Fruit fly (Drosophila melanogaster): Measurements from ENCODE around the gene Dyro.

Gene Dyro

dm6 chr3L:11293378-11293777 lies 2.3 kb downstream of the Dyro start (continued):
- TF ChIP-seq oc (tag; optimal IDR thresholded peaks at IDR 0.05) = no peak
- TF ChIP-seq CG8359 (GFP tag; optimal IDR thresholded peaks at IDR 0.05; ENCODE audit: borderline replicate concordance) = no peak
- peak; percentile 43; the same call in 1 of the 3 replicates for TF ChIP-seq dysf (GFP tag; IDR thresholded peaks at IDR 0.05)
- TF ChIP-seq Dad (GFP tag; optimal IDR thresholded peaks at IDR 0.05) = no peak
- no peak for TF ChIP-seq CG4404 (GFP tag; IDR thresholded peaks at IDR 0.05)
- TF ChIP-seq Spps (tag; optimal IDR thresholded peaks at IDR 0.05) = no peak
- TF ChIP-seq bsh (GFP tag; optimal IDR thresholded peaks at IDR 0.05) = peak in 1 of 2 experiments; percentile 3
- TF ChIP-seq nmo (GFP tag; optimal IDR thresholded peaks at IDR 0.05) = no peak
- no peak for TF ChIP-seq CG4854 (GFP tag; optimal IDR thresholded peaks at IDR 0.05)
- TF ChIP-seq cad (GFP tag; optimal IDR thresholded peaks at IDR 0.05) = no peak
- 0 out of 2 replicates have a peak, but pooled peaks have one; percentile 25 for TF ChIP-seq CG7372 (GFP tag; IDR thresholded peaks at IDR 0.05)
- peak; percentile 32 for TF ChIP-seq Meics (GFP tag; optimal IDR thresholded peaks at IDR 0.05)
- no peak for TF ChIP-seq Hsf (GFP tag; optimal IDR thresholded peaks at IDR 0.05)
- no peak for TF ChIP-seq ato (GFP tag; IDR thresholded peaks at IDR 0.05; ENCODE audit: partially characterized antibody)
- no peak for TF ChIP-seq CG14667 (GFP tag; IDR thresholded peaks at IDR 0.05)
- 0 out of 2 replicates have a peak, but pooled peaks have one; percentile 12 for TF ChIP-seq dati (GFP tag; IDR thresholded peaks at IDR 0.05)
- TF ChIP-seq CG17186 (GFP tag; optimal IDR thresholded peaks at IDR 0.05) = no peak
- TF ChIP-seq Fer3 (tag; optimal IDR thresholded peaks at IDR 0.05) = peak; percentile 31
- no peak for TF ChIP-seq CG17328 (GFP tag; IDR thresholded peaks at IDR 0.05)
- peak; percentile 22 for TF ChIP-seq sug (tag; optimal IDR thresholded peaks at IDR 0.05)
- TF ChIP-seq Aef1 (GFP tag; IDR thresholded peaks at IDR 0.05) = peak; percentile 43; the same call in 2 of the 3 replicates
- TF ChIP-seq Doc2 (GFP tag; IDR thresholded peaks at IDR 0.05) = no peak
- no peak for TF ChIP-seq fd64A (GFP tag; optimal IDR thresholded peaks at IDR 0.05)
- TF ChIP-seq maf-S (GFP tag; optimal IDR thresholded peaks at IDR 0.05) = peak; percentile 28
- TF ChIP-seq CG6254 (GFP tag; optimal IDR thresholded peaks at IDR 0.05) = no peak
- no peak for TF ChIP-seq CG7928 (GFP tag; optimal IDR thresholded peaks at IDR 0.05)
- TF ChIP-seq CG3726 (GFP tag; IDR thresholded peaks at IDR 0.05) = 0 out of 3 replicates have a peak, but pooled peaks have one; percentile 40
- TF ChIP-seq Neu2 (GFP tag; optimal IDR thresholded peaks at IDR 0.05; ENCODE audit: borderline replicate concordance) = no peak
- no peak for TF ChIP-seq CG8290 (GFP tag; optimal IDR thresholded peaks at IDR 0.05)
- TF ChIP-seq CG8290 (tag; optimal IDR thresholded peaks at IDR 0.05) = peak in 1 of 2 experiments; percentile 67
- TF ChIP-seq CrebB (tag; optimal IDR thresholded peaks at IDR 0.05) = no peak
- TF ChIP-seq CG6854 (GFP tag; optimal IDR thresholded peaks at IDR 0.05) = no peak
- no peak for TF ChIP-seq fu2 (GFP tag; optimal IDR thresholded peaks at IDR 0.05)
- TF ChIP-seq CG7987 (GFP tag; optimal IDR thresholded peaks at IDR 0.05) = peak; percentile 17
- TF ChIP-seq pzg (GFP tag; optimal IDR thresholded peaks at IDR 0.05) = no peak
- TF ChIP-seq sima (GFP tag; optimal IDR thresholded peaks at IDR 0.05) = no peak
- no peak for TF ChIP-seq CG3838 (GFP tag; optimal IDR thresholded peaks at IDR 0.05)
- TF ChIP-seq usp (GFP tag; optimal IDR thresholded peaks at IDR 0.05) = no peak
- TF ChIP-seq CG2129 (GFP tag; IDR thresholded peaks at IDR 0.05; ENCODE audit: partially characterized antibody) = no peak
- TF ChIP-seq CG10959 (GFP tag; IDR thresholded peaks at IDR 0.05) = no peak
- TF ChIP-seq lola (GFP tag; optimal IDR thresholded peaks at IDR 0.05) = no peak
- TF ChIP-seq zfh1 (GFP tag; IDR thresholded peaks at IDR 0.05) = peak; percentile 48; the same call in 1 of the 3 replicates
- 0 out of 2 replicates have a peak, but pooled peaks have one; percentile 7 for TF ChIP-seq Taf1 (GFP tag; IDR thresholded peaks at IDR 0.05)
- no peak for TF ChIP-seq Doc3 (GFP tag; IDR thresholded peaks at IDR 0.05; ENCODE audit: partially characterized antibody)
- TF ChIP-seq mam (GFP tag; optimal IDR thresholded peaks at IDR 0.05) = peak; percentile 3
- no peak for TF ChIP-seq Trl (optimal IDR thresholded peaks at IDR 0.05)
- TF ChIP-seq Trl (GFP tag; optimal IDR thresholded peaks at IDR 0.05) = no peak
- no peak for TF ChIP-seq grn (GFP tag; optimal IDR thresholded peaks at IDR 0.05)
- no peak for TF ChIP-seq CG7271 (tag; optimal IDR thresholded peaks at IDR 0.05)
- TF ChIP-seq CG34422 (GFP tag; IDR thresholded peaks at IDR 0.05) = peak; percentile 53; the same call in 1 of the 3 replicates
- no peak for TF ChIP-seq stwl (tag; optimal IDR thresholded peaks at IDR 0.05)

All from whole organism, embryonic.